Worm (Caenorhabditis elegans) whole organism, young adult: ENCODE data around the gene gfat-2.
A peak's percentile ranks its signal among the peaks of the same experiment; 100 is the strongest.

Source experiments
- B0336.3 ChIP-seq: fragments of 200-800 bp; sonication (Bioruptor generic); IDR thresholded peaks from 2 replicates; pipeline ENCODE4 v1.3.6; 2022; ENCODE audit warnings: missing genetic modification characterization, missing compliant biosample characterization
- D2030.7 ChIP-seq: fragments of 200-800 bp; sonication (Bioruptor generic); IDR thresholded peaks from 2 replicates; pipeline ENCODE4 v1.3.6; 2022; ENCODE audit warnings: missing genetic modification reagents, missing genetic modification characterization, missing compliant biosample characterization
- F10E7.11 ChIP-seq: sonication (generic microtip); optimal IDR thresholded peaks from 2 replicates; lab custom pipeline; 2017; ENCODE audit warnings: mild to moderate bottlenecking, missing genetic modification characterization, moderate library complexity, missing compliant biosample characterization
- F33H1.4 ChIP-seq: fragments of 200-800 bp; sonication (Bioruptor generic); IDR thresholded peaks from 2 replicates; pipeline ENCODE4 v1.3.6; 2022; ENCODE audit warnings: missing genetic modification reagents, missing genetic modification characterization, missing compliant biosample characterization
- F37B4.10 ChIP-seq: fragments of 200-800 bp; sonication (Bioruptor generic); IDR thresholded peaks from 2 replicates; pipeline ENCODE4 v1.3.6; 2022; ENCODE audit warnings: missing genetic modification characterization, missing compliant biosample characterization
- F49E8.2 ChIP-seq: sonication (generic microtip); optimal IDR thresholded peaks from 3 replicates; lab custom pipeline; 2017; ENCODE audit warnings: missing genetic modification characterization, mild to moderate bottlenecking, missing compliant biosample characterization, antibody characterized with exemption, moderate library complexity; ENCODE audit not compliant: insufficient read depth
- T26A5.8 ChIP-seq: sonication (generic microtip); optimal IDR thresholded peaks from 2 replicates; lab custom pipeline; 2016; ENCODE audit warnings: missing genetic modification characterization, missing compliant biosample characterization
- Y56A3A.18 ChIP-seq: fragments of 200-800 bp; sonication (Bioruptor generic); IDR thresholded peaks from 2 replicates; pipeline ENCODE4 v1.3.6; 2022; ENCODE audit warnings: missing genetic modification reagents, missing genetic modification characterization, missing compliant biosample characterization
- akir-1 ChIP-seq: fragments of 200-800 bp; sonication (Bioruptor generic); optimal IDR thresholded peaks from 2 replicates; lab custom pipeline; 2018; ENCODE audit warnings: mild to moderate bottlenecking, missing genetic modification characterization, moderate library complexity, missing compliant biosample characterization
- ama-1 ChIP-seq, 3 experiments: fragments of 150-350 bp in 1 of 3; sonication (generic microtip) in 2 of 3; optimal IDR thresholded peaks; 2 replicates each; lab custom pipeline; 2014 to 2018; ENCODE audit warnings: missing biosample characterization in 2 of 3, missing genetic modification characterization in 2 of 3, missing genetic modification reagents in 2 of 3
- aptf-2 ChIP-seq: fragments of 200-800 bp; sonication (Bioruptor generic); conservative IDR thresholded peaks from 2 replicates; pipeline ENCODE4 v1.3.6; 2022; ENCODE audit warnings: missing genetic modification reagents, missing genetic modification characterization, missing compliant biosample characterization
- attf-6 ChIP-seq: fragments of 200-800 bp; sonication (Bioruptor generic); IDR thresholded peaks from 2 replicates; pipeline ENCODE4 v1.3.6; 2022; ENCODE audit warnings: missing genetic modification reagents, missing genetic modification characterization, missing compliant biosample characterization
- bed-2 ChIP-seq: fragments of 200-800 bp; sonication (Bioruptor generic); IDR thresholded peaks from 2 replicates; pipeline ENCODE4 v1.3.6; 2022; ENCODE audit warnings: missing genetic modification reagents, missing genetic modification characterization, missing compliant biosample characterization
- ccch-3 ChIP-seq: fragments of 200-800 bp; sonication (Bioruptor generic); optimal IDR thresholded peaks from 2 replicates; lab custom pipeline; 2018; ENCODE audit warnings: mild to moderate bottlenecking, missing genetic modification characterization, missing compliant biosample characterization
- ceh-91 ChIP-seq: fragments of 200-800 bp; sonication (Bioruptor generic); IDR thresholded peaks from 2 replicates; pipeline ENCODE4 v1.3.6; 2022; ENCODE audit warnings: missing genetic modification reagents, missing genetic modification characterization, missing compliant biosample characterization
- dpl-1 ChIP-seq: fragments of 150-350 bp; optimal IDR thresholded peaks from 2 replicates; lab custom pipeline; 2014; ENCODE audit warnings: missing biosample characterization, missing genetic modification reagents, missing genetic modification characterization
- efl-1 ChIP-seq: fragments of 150-350 bp; optimal IDR thresholded peaks from 2 replicates; lab custom pipeline; 2014; ENCODE audit warnings: missing biosample characterization, missing genetic modification reagents, missing genetic modification characterization
- egl-18 ChIP-seq: fragments of 200-800 bp; sonication (Bioruptor generic); IDR thresholded peaks from 2 replicates; pipeline ENCODE4 v1.3.6; 2022; ENCODE audit warnings: missing genetic modification reagents, missing genetic modification characterization, missing compliant biosample characterization
- egl-44 ChIP-seq: fragments of 200-800 bp; sonication (Bioruptor generic); IDR thresholded peaks from 2 replicates; pipeline ENCODE4 v1.3.6; 2022; ENCODE audit warnings: missing genetic modification reagents, missing genetic modification characterization, missing compliant biosample characterization
- egrh-3 ChIP-seq: fragments of 200-800 bp; sonication (Bioruptor generic); IDR thresholded peaks from 2 replicates; pipeline ENCODE4 v1.3.6; 2022; ENCODE audit warnings: missing genetic modification reagents, missing genetic modification characterization, missing compliant biosample characterization
- ekl-4 ChIP-seq: fragments of 200-800 bp; sonication (Bioruptor generic); IDR thresholded peaks from 2 replicates; pipeline ENCODE4 v1.3.6; 2022; ENCODE audit warnings: missing genetic modification reagents, missing genetic modification characterization, missing compliant biosample characterization
- hmg-20 ChIP-seq: fragments of 200-800 bp; sonication (Bioruptor generic); IDR thresholded peaks from 2 replicates; pipeline ENCODE4 v1.3.6; 2022; ENCODE audit warnings: missing genetic modification reagents, missing genetic modification characterization, missing compliant biosample characterization
- lsl-1 ChIP-seq: fragments of 200-800 bp; sonication (Bioruptor generic); optimal IDR thresholded peaks from 2 replicates; lab custom pipeline; 2018; ENCODE audit warnings: mild to moderate bottlenecking, missing genetic modification characterization, moderate library complexity, missing compliant biosample characterization
- madf-3 ChIP-seq: fragments of 200-800 bp; sonication (Bioruptor generic); IDR thresholded peaks from 2 replicates; pipeline ENCODE4 v1.3.6; 2022; ENCODE audit warnings: missing genetic modification reagents, missing genetic modification characterization, missing compliant biosample characterization
- madf-6 ChIP-seq: fragments of 200-800 bp; sonication (Bioruptor generic); IDR thresholded peaks from 2 replicates; pipeline ENCODE4 v1.3.6; 2022; ENCODE audit warnings: missing genetic modification reagents, missing genetic modification characterization, missing compliant biosample characterization
- madf-8 ChIP-seq: fragments of 200-800 bp; sonication (Bioruptor generic); conservative IDR thresholded peaks from 2 replicates; pipeline ENCODE4 v1.3.6; 2022; ENCODE audit warnings: missing genetic modification reagents, missing genetic modification characterization, missing compliant biosample characterization
- mes-4 ChIP-seq: sonication (generic microtip); optimal IDR thresholded peaks from 2 replicates; lab custom pipeline; 2016; ENCODE audit warnings: missing genotype, missing genetic modification characterization, missing compliant biosample characterization
- nfya-2 ChIP-seq: fragments of 200-800 bp; sonication (Bioruptor generic); IDR thresholded peaks from 2 replicates; pipeline ENCODE4 v1.3.6; 2022; ENCODE audit warnings: missing genetic modification reagents, missing genetic modification characterization, missing compliant biosample characterization
- nhr-179 ChIP-seq: sonication (generic microtip); optimal IDR thresholded peaks from 2 replicates; lab custom pipeline; 2016; ENCODE audit warnings: mild to moderate bottlenecking, missing genetic modification characterization, missing compliant biosample characterization
- nhr-27 ChIP-seq: fragments of 200-800 bp; sonication (Bioruptor generic); optimal IDR thresholded peaks from 2 replicates; lab custom pipeline; 2018; ENCODE audit warnings: mild to moderate bottlenecking, missing genetic modification characterization, moderate library complexity, missing compliant biosample characterization
- nhr-90 ChIP-seq: sonication (generic microtip); optimal IDR thresholded peaks from 2 replicates; lab custom pipeline; 2016; ENCODE audit warnings: missing genotype, mild to moderate bottlenecking, missing genetic modification characterization, missing compliant biosample characterization
- pbrm-1 ChIP-seq: fragments of 200-800 bp; sonication (Bioruptor generic); IDR thresholded peaks from 2 replicates; pipeline ENCODE4 v1.3.6; 2022; ENCODE audit warnings: missing genetic modification reagents, missing genetic modification characterization, missing compliant biosample characterization
- rcor-1 ChIP-seq: fragments of 200-800 bp; sonication (Bioruptor generic); IDR thresholded peaks from 2 replicates; pipeline ENCODE4 v1.3.6; 2022; ENCODE audit warnings: missing genetic modification reagents, missing genetic modification characterization, missing compliant biosample characterization
- repo-1 ChIP-seq: sonication (generic microtip); optimal IDR thresholded peaks from 2 replicates; lab custom pipeline; 2017; ENCODE audit warnings: mild to moderate bottlenecking, missing genetic modification characterization, missing compliant biosample characterization
- snpc-3.4 ChIP-seq: sonication (generic microtip); optimal IDR thresholded peaks from 2 replicates; lab custom pipeline; 2017; ENCODE audit warnings: missing genetic modification characterization, mild to moderate bottlenecking, missing compliant biosample characterization, antibody characterized with exemption, moderate library complexity, missing genotype, missing genetic modification reagents
- snpc-4 ChIP-seq, 5 experiments: fragments of 150-350 bp in 1 of 5; sonication (generic microtip) in 4 of 5; optimal IDR thresholded peaks; 2 replicates each; lab custom pipeline; 2014 to 2018; ENCODE audit warnings: missing genetic modification characterization in 5 of 5, missing biosample characterization in 3 of 5, antibody characterized with exemption in 2 of 5, mild to moderate bottlenecking in 2 of 5, missing compliant biosample characterization in 2 of 5, missing genotype in 2 of 5, moderate library complexity in 2 of 5, missing genetic modification reagents in 1 of 5
- tbp1 ChIP-seq: fragments of 200-800 bp; sonication (Bioruptor generic); optimal IDR thresholded peaks from 2 replicates; lab custom pipeline; 2018; ENCODE audit warnings: mild to moderate bottlenecking, missing genetic modification characterization, missing compliant biosample characterization
- tlf-1 ChIP-seq: fragments of 200-800 bp; sonication (Bioruptor generic); optimal IDR thresholded peaks from 2 replicates; lab custom pipeline; 2018; ENCODE audit warnings: mild to moderate bottlenecking, missing genetic modification characterization, missing compliant biosample characterization
- unc-130 ChIP-seq: sonication (generic microtip); optimal IDR thresholded peaks from 2 replicates; lab custom pipeline; 2016; ENCODE audit warnings: missing genetic modification reagents, missing genetic modification characterization, missing compliant biosample characterization
- ztf-25 ChIP-seq: fragments of 200-800 bp; sonication (Bioruptor generic); IDR thresholded peaks from 2 replicates; pipeline ENCODE4 v1.3.6; 2022; ENCODE audit warnings: missing genetic modification reagents, missing genetic modification characterization, missing compliant biosample characterization
- ztf-26 ChIP-seq: sonication (generic microtip); optimal IDR thresholded peaks from 2 replicates; lab custom pipeline; 2017; ENCODE audit warnings: missing genetic modification characterization, missing compliant biosample characterization
- ztf-28 ChIP-seq: fragments of 200-800 bp; sonication (Bioruptor generic); IDR thresholded peaks from 2 replicates; pipeline ENCODE4 v1.3.6; 2022; ENCODE audit warnings: missing genetic modification reagents, missing genetic modification characterization, missing compliant biosample characterization
- ztf-3 ChIP-seq: fragments of 200-800 bp; sonication (Bioruptor generic); optimal IDR thresholded peaks from 2 replicates; lab custom pipeline; 2018; ENCODE audit warnings: mild to moderate bottlenecking, missing genetic modification characterization, missing compliant biosample characterization
- ztf-6 ChIP-seq: fragments of 200-800 bp; sonication (Bioruptor generic); IDR thresholded peaks from 2 replicates; pipeline ENCODE4 v1.3.6; 2022; ENCODE audit warnings: missing genetic modification reagents, missing genetic modification characterization, missing compliant biosample characterization

Gene gfat-2

DNA sequence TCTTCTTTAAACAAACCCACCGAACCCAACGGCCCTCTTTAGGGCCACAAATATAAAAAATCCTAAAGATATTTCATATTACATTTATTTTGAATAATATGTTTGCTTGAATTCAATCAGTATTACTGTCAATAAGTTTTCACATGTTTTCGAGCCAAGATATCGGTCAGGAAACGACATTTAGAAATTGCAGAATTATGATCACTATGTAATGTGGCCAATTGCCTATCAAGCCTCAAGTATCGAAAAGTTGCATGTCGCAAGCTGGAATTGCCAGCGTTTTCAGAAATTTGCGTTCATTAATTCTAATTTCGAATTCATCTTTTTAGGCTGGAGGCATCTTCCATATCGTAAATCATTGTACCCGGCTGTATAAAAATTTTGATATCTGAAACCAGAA lies 8.5 kb upstream of the gfat-2 start (continued):
- TF ChIP-seq ceh-91 (GFP tag; lab: Robert Waterston, UW) (no peak), D2030.7 (peak; percentile 45; the same call in 1 of the 2 replicates), ztf-25 (GFP tag; lab: Robert Waterston, UW) (0 out of 2 replicates have a peak, but pooled peaks have one; percentile 26), attf-6 (GFP tag; lab: Robert Waterston, UW) (peak; percentile 56), ztf-26 (no peak), ztf-28 (GFP tag; lab: Robert Waterston, UW) (no peak), snpc-3.4 (tag; lab: Kevin White, UChicago) (peak; percentile 37), pbrm-1 (GFP tag; lab: Robert Waterston, UW) (peak; percentile 33; the same call in 1 of the 2 replicates), ccch-3 (no peak), repo-1 (tag; lab: Kevin White, UChicago) (no peak), madf-3 (GFP tag; lab: Robert Waterston, UW) (0 out of 2 replicates have a peak, but pooled peaks have one; percentile 9), Y56A3A.18 (no peak), nhr-27 (tag; lab: Kevin White, UChicago) (no peak), efl-1 (GFP tag; lab: Kevin White, UChicago) (no peak), B0336.3 (GFP tag; lab: Robert Waterston, UW) (peak; percentile 62; the same call in 1 of the 2 replicates), tbp1 (peak; percentile 33), ekl-4 (GFP tag; lab: Robert Waterston, UW) (peak; percentile 64; the same call in 1 of the 2 replicates), egl-44 (GFP tag; lab: Robert Waterston, UW) (0 out of 2 replicates have a peak, but pooled peaks have one; percentile 32)

- TF ChIP-seq ama-1 (optimal IDR thresholded peaks at IDR 0.05; lab: Kevin White, UChicago): no peak
- TF ChIP-seq ama-1 (GFP tag; optimal IDR thresholded peaks at IDR 0.05; lab: Kevin White, UChicago): no peak
- no peak for TF ChIP-seq snpc-3.4 (tag; lab: Kevin White, UChicago)
- TF ChIP-seq ztf-25 (GFP tag; lab: Robert Waterston, UW): no peak
- TF ChIP-seq mes-4 (tag; lab: Kevin White, UChicago): no peak
- TF ChIP-seq nfya-2 (GFP tag; lab: Robert Waterston, UW): no peak
- TF ChIP-seq madf-8 (GFP tag; lab: Robert Waterston, UW): peak; percentile 5; the same call in 1 of the 2 replicates
- TF ChIP-seq tlf-1 (GFP tag; lab: Kevin White, UChicago): no peak
- no peak for TF ChIP-seq akir-1 (GFP tag; lab: Kevin White, UChicago)
- no peak for TF ChIP-seq F37B4.10
- TF ChIP-seq F49E8.2 (tag; lab: Kevin White, UChicago): no peak
- TF ChIP-seq nhr-179 (tag; lab: Kevin White, UChicago): no peak
- no peak for TF ChIP-seq nhr-90 (tag; lab: Kevin White, UChicago)
- no peak for TF ChIP-seq egl-44 (GFP tag; lab: Robert Waterston, UW)
- peak; percentile 76 for TF ChIP-seq efl-1 (GFP tag; lab: Kevin White, UChicago)
- TF ChIP-seq ztf-6 (GFP tag; lab: Robert Waterston, UW): no peak
- no peak for TF ChIP-seq rcor-1 (GFP tag; lab: Robert Waterston, UW)
- TF ChIP-seq bed-2 (GFP tag; lab: Robert Waterston, UW): no peak
- TF ChIP-seq dpl-1 (GFP tag; lab: Kevin White, UChicago): peak; percentile 50
- no peak for TF ChIP-seq T26A5.8 (tag; lab: Kevin White, UChicago)
- no peak for TF ChIP-seq F10E7.11 (tag; lab: Kevin White, UChicago)
- TF ChIP-seq snpc-4 (GFP tag; optimal IDR thresholded peaks at IDR 0.05; lab: Kevin White, UChicago): no peak
- peak in 1 of 4 experiments; percentile 7 for TF ChIP-seq snpc-4 (tag; optimal IDR thresholded peaks at IDR 0.05; lab: Kevin White, UChicago)
- peak; percentile 82 for TF ChIP-seq lsl-1 (GFP tag; lab: Kevin White, UChicago)
- TF ChIP-seq madf-6 (GFP tag; lab: Robert Waterston, UW): peak; percentile 86
- no peak for TF ChIP-seq egl-18 (GFP tag; lab: Robert Waterston, UW)
- TF ChIP-seq unc-130 (GFP tag; lab: Kevin White, UChicago): peak; percentile 39
- peak; percentile 39; the same call in 1 of the 2 replicates for TF ChIP-seq D2030.7
- TF ChIP-seq ceh-91 (GFP tag; lab: Robert Waterston, UW): peak; percentile 40; the same call in 1 of the 2 replicates
- no peak for TF ChIP-seq tbp1
- TF ChIP-seq F33H1.4 (GFP tag; lab: Robert Waterston, UW): peak; percentile 87
- TF ChIP-seq egrh-3 (GFP tag; lab: Robert Waterston, UW): no peak
- TF ChIP-seq ztf-3: no peak
- no peak for TF ChIP-seq hmg-20 (GFP tag; lab: Robert Waterston, UW)
- TF ChIP-seq aptf-2 (GFP tag; lab: Robert Waterston, UW): no peak
Observed at ce11 chrIV:11403288-11403991, 6.6 kb upstream of the gfat-2 start, which contains the start of the genes memi-3 and cyp-31A2. Gene memi-3 (minus strand): TSS chrIV:11403338. Gene cyp-31A2 (plus strand): TSS chrIV:11403961.
